Worm (Caenorhabditis elegans) whole organism, L2 larva: Measurements from ENCODE around the gene irld-47.

Experiments
- F13H6.1 ChIP-seq: sonication (generic microtip); optimal IDR thresholded peaks from 2 replicates; lab custom pipeline; 2016; ENCODE audit warnings: missing genetic modification characterization, missing compliant biosample characterization
- alr-1 ChIP-seq: fragments of 150-350 bp; optimal IDR thresholded peaks from 2 replicates; lab custom pipeline; 2014; ENCODE audit warnings: missing biosample characterization, missing genetic modification characterization
- aly-2 ChIP-seq: fragments of 150-350 bp; optimal IDR thresholded peaks from 2 replicates; lab custom pipeline; 2014; ENCODE audit warnings: missing biosample characterization, missing genetic modification characterization
- blmp-1 ChIP-seq: sonication (generic microtip); optimal IDR thresholded peaks from 2 replicates; lab custom pipeline; 2017; ENCODE audit warnings: missing genetic modification characterization, mild to moderate bottlenecking, missing compliant biosample characterization, antibody characterized with exemption, moderate library complexity; ENCODE audit not compliant: insufficient read depth
- ceh-16 ChIP-seq: fragments of 150-350 bp; optimal IDR thresholded peaks from 2 replicates; lab custom pipeline; 2014; ENCODE audit warnings: missing biosample characterization, missing genetic modification characterization
- crh-2 ChIP-seq: sonication (generic microtip); optimal IDR thresholded peaks from 2 replicates; lab custom pipeline; 2017; ENCODE audit warnings: missing biosample characterization, missing genetic modification characterization
- egl-27 ChIP-seq: sonication (generic microtip); optimal IDR thresholded peaks from 3 replicates; lab custom pipeline; 2017; ENCODE audit warnings: missing biosample characterization, missing genetic modification reagents, missing genetic modification characterization
- elt-3 ChIP-seq: sonication (generic microtip); optimal IDR thresholded peaks from 2 replicates; lab custom pipeline; 2017; ENCODE audit warnings: missing biosample characterization, missing genetic modification characterization
- fos-1 ChIP-seq: fragments of 150-350 bp; optimal IDR thresholded peaks from 2 replicates; lab custom pipeline; 2014; ENCODE audit warnings: missing biosample characterization, missing genetic modification characterization
- gmeb-1 ChIP-seq: fragments of 150-350 bp; optimal IDR thresholded peaks from 2 replicates; lab custom pipeline; 2014; ENCODE audit warnings: missing biosample characterization, missing genetic modification characterization
- lin-13 ChIP-seq: fragments of 150-350 bp; optimal IDR thresholded peaks from 2 replicates; lab custom pipeline; 2014; ENCODE audit warnings: missing biosample characterization, missing genetic modification reagents, missing genetic modification characterization
- lin-39 ChIP-seq: fragments of 150-350 bp; optimal IDR thresholded peaks from 2 replicates; lab custom pipeline; 2014; ENCODE audit warnings: missing biosample characterization, missing genetic modification reagents, missing genetic modification characterization
- lsy-2 ChIP-seq, 2 experiments: fragments of 150-350 bp in 1 of 2; sonication (generic microtip) in 1 of 2; optimal IDR thresholded peaks; 2 replicates each; lab custom pipeline; 2014 to 2017; ENCODE audit warnings: missing biosample characterization in 2 of 2, missing genetic modification characterization in 2 of 2
- mab-5 ChIP-seq: fragments of 150-350 bp; optimal IDR thresholded peaks from 2 replicates; lab custom pipeline; 2014; ENCODE audit warnings: missing biosample characterization, missing genetic modification characterization
- mbf-1 ChIP-seq: sonication (generic microtip); optimal IDR thresholded peaks from 2 replicates; lab custom pipeline; 2017; ENCODE audit warnings: missing biosample characterization, missing genetic modification characterization
- mdl-1 ChIP-seq, 2 experiments: fragments of 150-350 bp in 1 of 2; sonication (generic microtip) in 1 of 2; optimal IDR thresholded peaks; 2 replicates each; lab custom pipeline; 2017; ENCODE audit warnings: missing biosample characterization in 2 of 2, missing genetic modification characterization in 2 of 2
- nhr-10 ChIP-seq: sonication (generic microtip); optimal IDR thresholded peaks from 2 replicates; lab custom pipeline; 2017; ENCODE audit warnings: missing biosample characterization, missing genetic modification characterization
- nhr-12 ChIP-seq: fragments of 150-350 bp; optimal IDR thresholded peaks from 2 replicates; lab custom pipeline; 2014; ENCODE audit warnings: missing biosample characterization, missing genetic modification characterization
- nhr-129 ChIP-seq: fragments of 150-350 bp; optimal IDR thresholded peaks from 2 replicates; lab custom pipeline; 2014; ENCODE audit warnings: missing biosample characterization, missing genetic modification characterization
- nhr-21 ChIP-seq: fragments of 150-350 bp; optimal IDR thresholded peaks from 2 replicates; lab custom pipeline; 2014; ENCODE audit warnings: missing biosample characterization, missing genetic modification characterization
- nhr-23 ChIP-seq: fragments of 150-350 bp; optimal IDR thresholded peaks from 2 replicates; lab custom pipeline; 2014; ENCODE audit warnings: missing biosample characterization, missing genetic modification reagents, missing genetic modification characterization
- nhr-25 ChIP-seq: fragments of 150-350 bp; sonication (generic microtip); optimal IDR thresholded peaks from 3 replicates; lab custom pipeline; 2014; ENCODE audit warnings: missing biosample characterization, missing genetic modification characterization
- nhr-6 ChIP-seq: fragments of 150-350 bp; optimal IDR thresholded peaks from 2 replicates; lab custom pipeline; 2014; ENCODE audit warnings: missing biosample characterization, missing genetic modification characterization
- nhr-77 ChIP-seq: fragments of 150-350 bp; optimal IDR thresholded peaks from 2 replicates; lab custom pipeline; 2014; ENCODE audit warnings: missing biosample characterization, missing genetic modification characterization
- sem-4 ChIP-seq: fragments of 150-350 bp; optimal IDR thresholded peaks from 2 replicates; lab custom pipeline; 2014; ENCODE audit warnings: missing biosample characterization, missing genetic modification reagents, missing genetic modification characterization
- sma-3 ChIP-seq: sonication (generic microtip); optimal IDR thresholded peaks from 2 replicates; lab custom pipeline; 2016; ENCODE audit warnings: missing genetic modification reagents, missing genetic modification characterization, missing compliant biosample characterization
- sma-9 ChIP-seq, 2 experiments: fragments of 150-350 bp in 1 of 2; sonication (generic microtip) in 1 of 2; optimal IDR thresholded peaks; 2 replicates each; lab custom pipeline; 2014 to 2016; ENCODE audit warnings: missing genetic modification characterization in 2 of 2, mild to moderate bottlenecking in 1 of 2, missing biosample characterization in 1 of 2, missing compliant biosample characterization in 1 of 2, missing genetic modification reagents in 1 of 2, moderate library complexity in 1 of 2
- unc-39 ChIP-seq: fragments of 150-350 bp; optimal IDR thresholded peaks from 2 replicates; lab custom pipeline; 2014; ENCODE audit warnings: missing biosample characterization, missing genetic modification characterization
- unc-55 ChIP-seq: fragments of 150-350 bp; sonication (generic microtip); optimal IDR thresholded peaks from 3 replicates; lab custom pipeline; 2014; ENCODE audit warnings: missing biosample characterization, missing genetic modification reagents, missing genetic modification characterization
- ztf-1 ChIP-seq: fragments of 200-800 bp; sonication (Bioruptor generic); conservative IDR thresholded peaks from 2 replicates; pipeline ENCODE4 v1.3.6; 2022; ENCODE audit warnings: missing genetic modification characterization, missing compliant biosample characterization
- ztf-11 ChIP-seq: sonication (generic microtip); optimal IDR thresholded peaks from 2 replicates; lab custom pipeline; 2017; ENCODE audit warnings: missing biosample characterization, missing genetic modification characterization

Gene irld-47

DNA sequence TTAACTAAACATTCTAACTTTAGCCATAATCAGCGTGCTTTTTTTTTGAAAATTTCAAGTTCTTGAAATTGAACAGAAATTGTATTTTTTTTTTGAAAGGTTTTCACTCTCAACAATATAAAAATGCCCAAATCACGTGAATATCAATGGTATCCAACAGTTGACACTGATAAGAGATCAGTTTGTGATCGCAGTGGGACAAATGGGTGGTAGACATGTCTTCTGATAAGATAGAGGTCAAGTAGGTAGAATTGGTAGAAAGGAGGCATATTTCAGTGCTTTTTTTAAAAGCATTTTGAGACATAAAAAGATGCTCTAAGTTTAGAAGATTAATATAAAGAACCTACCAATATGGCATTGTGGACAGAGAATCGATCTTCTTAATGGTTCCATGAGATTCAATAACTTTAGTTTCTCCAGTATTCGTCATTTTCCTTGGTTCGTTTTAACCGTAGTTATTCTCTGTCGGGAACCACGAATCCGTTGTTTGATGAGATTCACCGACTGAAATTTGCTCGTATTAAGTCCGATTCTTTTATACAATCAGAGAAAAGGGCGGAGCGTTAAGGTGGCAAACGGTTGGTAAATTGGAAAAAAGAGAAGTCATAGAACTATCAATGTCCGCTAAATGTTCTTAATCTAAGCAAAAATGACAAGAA, 44.9 kb downstream of the irld-47 start, which contains the start of gene mthf-1:
Gene mthf-1 (minus strand): TSS at position 504 of the 659 bp plus-strand sequence.
- TF ChIP-seq fos-1 (tag; lab: Kevin White, UChicago) (peak; percentile 65), sma-9 (GFP tag; optimal IDR thresholded peaks at IDR 0.05; lab: Kevin White, UChicago) (peak; percentile 71), sma-9 (tag; optimal IDR thresholded peaks at IDR 0.05; lab: Kevin White, UChicago) (no peak), nhr-25 (tag; lab: Kevin White, UChicago) (peak; percentile 26), ceh-16 (no peak), nhr-12 (no peak), nhr-21 (tag; lab: Kevin White, UChicago) (peak; percentile 45), sma-3 (peak; percentile 37), F13H6.1 (tag; lab: Kevin White, UChicago) (peak; percentile 24), crh-2 (tag; lab: Kevin White, UChicago) (peak; percentile 47), nhr-23 (tag; lab: Kevin White, UChicago) (no peak), lsy-2 (tag; optimal IDR thresholded peaks at IDR 0.05; lab: Kevin White, UChicago) (peak in 1 of 2 experiments; percentile 5), egl-27 (tag; lab: Kevin White, UChicago) (no peak), ztf-11 (no peak)
- TF ChIP-seq, all 48 proteins: peak for 8

DNA sequence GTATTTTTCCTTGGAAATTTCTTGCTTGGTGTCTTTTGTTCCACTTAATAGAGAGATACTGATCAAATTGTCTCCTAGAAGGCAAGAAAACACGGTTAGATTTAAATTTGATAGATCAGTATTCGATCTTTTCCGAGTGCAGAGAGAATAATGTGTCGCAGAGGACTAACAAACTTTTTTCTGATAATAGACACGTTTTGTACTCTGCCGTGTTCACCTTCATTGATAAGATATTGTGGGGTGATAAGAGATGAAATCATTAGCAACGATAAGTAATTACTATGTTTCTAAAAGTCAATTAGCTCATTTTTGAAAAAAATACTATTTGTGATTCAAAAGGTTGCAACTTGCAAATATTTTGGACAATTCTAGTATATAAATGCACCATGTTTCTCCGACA, 45.6 kb downstream of the irld-47 start:
- TF ChIP-seq sma-3 (peak; percentile 2), alr-1 (tag; lab: Kevin White, UChicago) (no peak), nhr-21 (tag; lab: Kevin White, UChicago) (peak; percentile 2), crh-2 (tag; lab: Kevin White, UChicago) (peak; percentile 50), egl-27 (tag; lab: Kevin White, UChicago) (peak; percentile 29), sma-9 (GFP tag; optimal IDR thresholded peaks at IDR 0.05; lab: Kevin White, UChicago) (peak; percentile 85), sma-9 (tag; optimal IDR thresholded peaks at IDR 0.05; lab: Kevin White, UChicago) (no peak), gmeb-1 (tag; lab: Kevin White, UChicago) (peak; percentile 12), fos-1 (tag; lab: Kevin White, UChicago) (peak; percentile 82), lsy-2 (tag; optimal IDR thresholded peaks at IDR 0.05; lab: Kevin White, UChicago) (no peak), nhr-10 (no peak), ztf-11 (no peak)

DNA sequence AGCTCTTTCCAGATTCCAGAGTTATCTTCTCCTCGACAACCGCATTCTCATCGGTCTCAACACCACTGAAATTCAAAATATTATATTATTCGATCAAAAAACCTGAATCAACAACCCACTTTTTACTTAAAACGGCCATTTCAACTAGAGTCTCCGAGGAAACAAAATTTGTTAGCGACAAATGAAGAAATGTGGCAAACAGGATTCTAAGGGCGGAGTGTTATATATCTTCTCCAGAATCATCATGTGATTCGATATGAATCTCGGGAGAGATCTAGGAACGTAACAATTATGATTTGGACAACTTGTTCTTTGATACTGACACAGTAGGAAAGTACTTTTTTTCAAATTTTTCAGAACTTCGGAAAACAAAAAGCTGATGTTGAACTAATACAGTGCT, 46.1 kb downstream of the irld-47 start:
- TF ChIP-seq mab-5 (tag; lab: Kevin White, UChicago) (no peak), blmp-1 (no peak), nhr-77 (no peak), nhr-25 (tag; lab: Kevin White, UChicago) (peak; percentile 21), F13H6.1 (tag; lab: Kevin White, UChicago) (no peak), mbf-1 (tag; lab: Kevin White, UChicago) (no peak), sem-4 (tag; lab: Kevin White, UChicago) (no peak)

DNA sequence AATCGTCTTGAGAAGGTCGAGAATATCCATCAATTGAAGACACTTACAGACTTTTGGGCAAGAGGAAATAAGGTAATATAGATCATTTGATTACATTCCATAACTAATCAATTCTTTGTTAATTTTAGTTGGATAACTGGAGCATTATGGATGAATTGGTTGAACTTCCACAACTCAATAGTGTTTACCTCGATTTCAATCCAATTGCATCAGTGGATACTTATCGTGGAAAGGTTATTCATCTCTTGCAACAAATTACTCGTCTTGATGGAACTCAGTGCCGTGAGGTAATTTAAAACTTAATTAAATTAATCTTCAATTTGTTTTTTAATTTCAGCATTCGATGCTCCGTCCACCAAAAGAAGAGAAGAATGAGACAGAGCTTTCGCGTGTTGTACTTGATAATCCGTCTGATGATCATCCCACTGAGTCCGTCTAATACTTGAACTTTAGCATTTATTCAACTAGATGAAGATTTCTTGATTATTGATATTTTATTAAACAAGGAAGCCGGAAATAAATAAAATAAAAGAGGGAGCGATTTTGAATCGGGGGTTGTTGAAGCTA, 48.8 kb downstream of the irld-47 start:
- TF ChIP-seq ztf-11 (no peak), nhr-6 (tag; lab: Kevin White, UChicago) (no peak), nhr-25 (tag; lab: Kevin White, UChicago) (peak; percentile 33), sma-3 (peak; percentile 20)
- TF ChIP-seq, all 48 proteins: peak for 2

DNA sequence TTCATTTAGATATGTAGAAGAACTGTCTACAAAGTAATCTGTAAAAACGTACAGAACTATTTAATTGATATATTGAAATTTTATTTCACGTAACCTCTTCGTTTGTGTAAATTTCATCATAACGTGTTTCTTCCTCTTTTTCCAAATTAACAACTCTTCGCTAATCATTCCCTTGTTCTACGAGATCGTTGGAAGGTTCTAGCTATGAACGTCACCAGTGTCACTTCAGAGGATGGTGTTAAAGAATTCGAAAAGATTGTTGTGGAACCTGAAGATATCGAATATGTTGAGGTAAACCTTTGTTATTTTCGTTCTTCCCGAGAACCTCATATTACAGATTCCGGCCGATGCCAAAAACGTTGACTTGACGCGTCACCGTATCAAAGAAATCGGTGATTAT, 49.9 kb downstream of the irld-47 start, which contains the start of gene C06A8.6:
Gene C06A8.6 (plus strand): TSS at position 89 of the 400 bp plus-strand sequence.
- no peak for TF ChIP-seq aly-2 (tag; lab: Kevin White, UChicago)
- no peak for TF ChIP-seq ceh-16
- no peak for TF ChIP-seq F13H6.1 (tag; lab: Kevin White, UChicago)
- TF ChIP-seq sma-3, result no peak
- no peak for TF ChIP-seq lin-39 (tag; lab: Kevin White, UChicago)
- TF ChIP-seq lin-13 (GFP tag; lab: Kevin White, UChicago), result no peak
- no peak for TF ChIP-seq lsy-2 (tag; optimal IDR thresholded peaks at IDR 0.05; lab: Kevin White, UChicago)
- TF ChIP-seq unc-55 (GFP tag; lab: Kevin White, UChicago), result no peak
- no peak for TF ChIP-seq nhr-6 (tag; lab: Kevin White, UChicago)
- no peak for TF ChIP-seq mdl-1 (tag; optimal IDR thresholded peaks at IDR 0.05; lab: Kevin White, UChicago)
- no peak for TF ChIP-seq nhr-10
- TF ChIP-seq nhr-23 (tag; lab: Kevin White, UChicago), result no peak
- TF ChIP-seq ztf-1 (GFP tag; lab: Robert Waterston, UW), result no peak
- no peak for TF ChIP-seq unc-39 (tag; lab: Kevin White, UChicago)
- no peak for TF ChIP-seq elt-3
- no peak for TF ChIP-seq nhr-129 (tag; lab: Kevin White, UChicago)
- TF ChIP-seq nhr-12, result no peak
- no peak for TF ChIP-seq egl-27 (tag; lab: Kevin White, UChicago)
- TF ChIP-seq, all 48 proteins: peak for 0
